Worm (Caenorhabditis elegans): ENCODE results near the gene ZC84.1.

Gene ZC84.1

DNA sequence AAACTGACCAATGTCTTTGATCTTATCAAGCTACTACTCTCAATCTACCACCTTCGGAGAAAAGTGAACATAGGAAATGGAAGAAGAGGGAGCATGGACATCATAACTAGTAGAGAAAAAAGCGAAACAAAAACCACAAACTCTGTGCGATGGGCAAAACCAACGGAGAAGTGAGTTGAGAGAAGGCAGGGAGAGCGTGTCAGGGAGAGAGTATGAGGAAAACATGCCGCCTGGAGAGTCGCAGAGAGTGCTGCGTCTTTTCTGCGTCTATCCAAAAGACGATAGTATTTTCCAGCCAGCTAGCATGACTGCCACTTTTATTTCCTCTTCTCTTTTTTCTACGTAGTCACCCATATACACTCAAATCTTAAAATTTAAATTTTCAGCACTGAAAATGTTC lies 33.9 kb upstream of the ZC84.1 start, which contains the start of gene saeg-2 (continued):
- TF ChIP-seq mxl-2 (GFP tag; conservative IDR thresholded peaks at IDR 0.05) (no peak), lin-38 (GFP tag; IDR thresholded peaks at IDR 0.05) (no peak), hlh-30 (tag; optimal IDR thresholded peaks at IDR 0.05; ENCODE audit: insufficient read depth) (peak; percentile 31), dmd-6 (GFP tag; IDR thresholded peaks at IDR 0.05) (peak; percentile 19; the same call in 1 of the 2 replicates), pha-4 (GFP tag; IDR thresholded peaks at IDR 0.05) (no peak), pha-4 (tag; optimal IDR thresholded peaks at IDR 0.05) (peak; percentile 41), F10B5.3 (tag; optimal IDR thresholded peaks at IDR 0.05) (no peak), ZK546.5 (tag; optimal IDR thresholded peaks at IDR 0.05) (no peak), jun-1 (tag; optimal IDR thresholded peaks at IDR 0.05) (no peak), nhr-10 (tag; optimal IDR thresholded peaks at IDR 0.05) (no peak), zip-2 (tag; optimal IDR thresholded peaks at IDR 0.05) (no peak), gei-8 (GFP tag; optimal IDR thresholded peaks at IDR 0.05) (no peak), daf-8 (GFP tag; IDR thresholded peaks at IDR 0.05) (no peak), arid-1 (GFP tag; conservative IDR thresholded peaks at IDR 0.05) (no peak), hmg-1.1 (GFP tag; IDR thresholded peaks at IDR 0.05) (peak; percentile 62), lim-7 (GFP tag; IDR thresholded peaks at IDR 0.05) (no peak), nhr-42 (GFP tag; IDR thresholded peaks at IDR 0.05) (no peak), ztf-11 (tag; optimal IDR thresholded peaks at IDR 0.05) (no peak), dve-1 (tag; optimal IDR thresholded peaks at IDR 0.05; ENCODE audit: insufficient read depth) (peak; percentile 60), mdt-29 (GFP tag; IDR thresholded peaks at IDR 0.05) (no peak), nhr-28 (tag; optimal IDR thresholded peaks at IDR 0.05) (peak; percentile 36), fos-1 (tag; optimal IDR thresholded peaks at IDR 0.05) (no peak), hlh-11 (tag; optimal IDR thresholded peaks at IDR 0.05) (peak; percentile 78), snpc-4 (tag; optimal IDR thresholded peaks at IDR 0.05) (no peak), mxl-3 (GFP tag; optimal IDR thresholded peaks at IDR 0.05) (peak; percentile 75), nhr-237 (tag; optimal IDR thresholded peaks at IDR 0.05) (no peak), pqm-1 (tag; optimal IDR thresholded peaks at IDR 0.05) (peak; percentile 36), ces-1 (GFP tag; optimal IDR thresholded peaks at IDR 0.05) (no peak)

DNA sequence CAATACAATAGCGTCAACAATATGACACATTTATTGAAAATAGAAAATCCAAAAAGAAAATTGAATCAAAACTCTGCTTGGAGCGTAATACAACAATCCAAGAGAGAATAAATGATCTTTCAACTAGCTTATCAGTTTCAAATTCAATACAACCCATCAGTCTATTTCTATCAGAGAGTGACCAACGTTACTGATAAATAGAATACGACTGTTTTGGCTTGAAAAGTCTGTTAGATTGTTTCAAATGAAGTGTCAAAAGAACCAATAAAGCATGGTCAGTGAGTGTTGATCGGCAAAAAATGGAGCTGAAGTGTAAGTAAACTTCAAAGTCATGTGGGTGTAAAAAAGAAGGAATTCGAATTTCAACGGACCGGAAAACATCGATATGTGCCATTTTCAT lies 31.5 kb upstream of the ZC84.1 start:
- TF ChIP-seq dve-1 (tag; optimal IDR thresholded peaks at IDR 0.05; ENCODE audit: insufficient read depth) (peak; percentile 5), daf-16 (GFP tag; optimal IDR thresholded peaks at IDR 0.05) (no peak), daf-16 (tag; optimal IDR thresholded peaks at IDR 0.05) (peak; percentile 85), hlh-11 (tag; optimal IDR thresholded peaks at IDR 0.05) (peak; percentile 23), pqm-1 (tag; optimal IDR thresholded peaks at IDR 0.05) (peak; percentile 74), ceh-32 (tag; optimal IDR thresholded peaks at IDR 0.05; ENCODE audit: poor library complexity) (no peak), nhr-28 (tag; optimal IDR thresholded peaks at IDR 0.05) (peak; percentile 40), cey-2 (tag; optimal IDR thresholded peaks at IDR 0.05; ENCODE audit: borderline replicate concordance, insufficient read depth) (no peak), php-3 (GFP tag; IDR thresholded peaks at IDR 0.05) (no peak)

- no peak for TF ChIP-seq pqm-1 (tag; optimal IDR thresholded peaks at IDR 0.05)
- no peak for TF ChIP-seq spr-3 (GFP tag; optimal IDR thresholded peaks at IDR 0.05)
- no peak for TF ChIP-seq mep-1 (tag; optimal IDR thresholded peaks at IDR 0.05)
- peak; percentile 57 for TF ChIP-seq aha-1 (tag)
Measured at ce11 chrIII:9236228-9236627, 30.1 kb upstream of the ZC84.1 start, which contains the start of gene T23G5.2. T23G5.2 (minus strand) TSS chrIII:9236328.

DNA sequence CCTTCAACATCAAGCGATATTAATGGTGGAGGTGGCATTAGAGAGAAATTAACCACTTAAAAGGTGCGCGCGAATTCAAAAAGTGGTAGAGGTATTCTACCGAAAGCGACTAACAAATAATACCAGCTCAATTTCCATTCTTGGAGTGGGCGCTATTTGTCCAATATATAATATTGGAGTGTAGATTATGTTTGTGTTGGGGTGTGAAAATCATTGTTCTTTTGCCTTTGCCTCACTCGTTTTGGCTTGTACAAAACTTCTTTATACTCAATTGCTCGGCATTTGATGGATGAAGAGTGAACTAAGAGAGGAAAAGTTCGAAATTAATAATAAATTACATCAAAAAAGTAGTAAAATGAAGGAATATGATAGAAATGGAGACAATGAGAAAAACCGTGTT lies 25.1 kb upstream of the ZC84.1 start, which contains the start of gene T23G5.3:
T23G5.3 (minus strand) TSS at position 101 of the 400 bp plus-strand sequence.
- TF ChIP-seq sdz-12 (GFP tag; optimal IDR thresholded peaks at IDR 0.05) = no peak
- peak; percentile 56 for TF ChIP-seq aha-1 (tag)

All from whole organism, L4 larva.